Worm (Caenorhabditis elegans): ENCODE measurements around the gene F17E9.18.

Gene F17E9.18

DNA sequence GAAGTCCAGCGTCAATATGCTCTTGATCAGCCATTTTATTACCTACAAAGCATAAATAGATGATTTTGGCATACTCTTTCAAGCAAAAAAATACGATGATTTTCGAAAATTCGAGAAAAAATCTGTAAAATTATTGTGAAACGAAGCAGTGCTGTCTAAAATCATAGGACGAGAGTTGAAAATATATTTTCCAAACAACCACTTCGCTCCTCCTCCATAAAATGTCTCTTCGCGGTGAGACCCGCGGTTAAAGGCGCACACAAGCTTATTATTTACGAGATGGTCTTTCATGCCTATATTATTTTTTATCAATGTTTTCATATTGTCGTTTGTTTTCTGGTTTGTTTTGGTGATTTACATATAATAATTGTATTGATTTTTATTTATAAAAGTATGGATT lies 32.3 kb upstream of the F17E9.18 start, which contains the start of gene nap-1 (continued):
- TF ChIP-seq chd-7 (tag; optimal IDR thresholded peaks at IDR 0.05) (no peak), F57A8.1 (GFP tag; optimal IDR thresholded peaks at IDR 0.05) (no peak), ztf-26 (tag; optimal IDR thresholded peaks at IDR 0.05) (no peak), let-526 (GFP tag; IDR thresholded peaks at IDR 0.05) (no peak), ztf-25 (GFP tag; IDR thresholded peaks at IDR 0.05) (no peak), hmg-1.2 (GFP tag; IDR thresholded peaks at IDR 0.05) (peak; percentile 34; the same call in 1 of the 2 replicates), tlf-1 (GFP tag; optimal IDR thresholded peaks at IDR 0.05) (no peak), lin-26 (GFP tag; IDR thresholded peaks at IDR 0.05) (no peak), snpc-4 (GFP tag; optimal IDR thresholded peaks at IDR 0.05) (no peak), snpc-4 (tag; optimal IDR thresholded peaks at IDR 0.05) (peak in 2 of 4 experiments; percentile 53 to 80), ets-4 (GFP tag; optimal IDR thresholded peaks at IDR 0.05) (no peak), madf-10 (tag; optimal IDR thresholded peaks at IDR 0.05) (no peak), athp-1 (tag; optimal IDR thresholded peaks at IDR 0.05) (no peak), die-1 (tag; optimal IDR thresholded peaks at IDR 0.05) (no peak), B0019.2 (GFP tag; conservative IDR thresholded peaks at IDR 0.05) (no peak), mes-4 (tag; optimal IDR thresholded peaks at IDR 0.05) (no peak), B0261.1 (tag; optimal IDR thresholded peaks at IDR 0.05) (no peak), aptf-3 (GFP tag; IDR thresholded peaks at IDR 0.05) (no peak), zim-3 (tag; optimal IDR thresholded peaks at IDR 0.05) (no peak), ceh-58 (GFP tag; IDR thresholded peaks at IDR 0.05) (no peak), egl-44 (GFP tag; IDR thresholded peaks at IDR 0.05) (no peak), gei-17 (GFP tag; optimal IDR thresholded peaks at IDR 0.05) (no peak), K11D2.4 (GFP tag; IDR thresholded peaks at IDR 0.05) (no peak), F55B11.4 (tag; optimal IDR thresholded peaks at IDR 0.05; ENCODE audit: borderline replicate concordance, insufficient read depth) (no peak), Y53G8AR.9 (GFP tag; conservative IDR thresholded peaks at IDR 0.05) (no peak), bed-2 (GFP tag; IDR thresholded peaks at IDR 0.05) (no peak), F37B4.10 (GFP tag; IDR thresholded peaks at IDR 0.05) (no peak), lag-1 (GFP tag; IDR thresholded peaks at IDR 0.05) (no peak), T26A5.8 (tag; optimal IDR thresholded peaks at IDR 0.05) (no peak), mxl-1 (tag; optimal IDR thresholded peaks at IDR 0.05) (no peak), lin-40 (tag; optimal IDR thresholded peaks at IDR 0.05) (peak; percentile 37), madf-8 (GFP tag; conservative IDR thresholded peaks at IDR 0.05) (no peak), ceh-100 (GFP tag; IDR thresholded peaks at IDR 0.05) (no peak), K12H6.12 (tag; optimal IDR thresholded peaks at IDR 0.05) (no peak), nhr-80 (tag; optimal IDR thresholded peaks at IDR 0.05) (peak; percentile 58), sptf-2 (GFP tag; optimal IDR thresholded peaks at IDR 0.05) (no peak), unc-130 (GFP tag; optimal IDR thresholded peaks at IDR 0.05) (no peak), dpff-1 (tag; optimal IDR thresholded peaks at IDR 0.05) (no peak), ekl-4 (GFP tag; IDR thresholded peaks at IDR 0.05) (no peak), F57C9.4 (tag; optimal IDR thresholded peaks at IDR 0.05) (no peak), ceh-91 (GFP tag; IDR thresholded peaks at IDR 0.05) (no peak), ztf-28 (GFP tag; IDR thresholded peaks at IDR 0.05) (no peak), rpc-1 (optimal IDR thresholded peaks at IDR 0.05) (no peak), rpc-1 (tag; optimal IDR thresholded peaks at IDR 0.05) (no peak), C17E4.6 (GFP tag; IDR thresholded peaks at IDR 0.05) (no peak), Y67H2A.10 (GFP tag; conservative IDR thresholded peaks at IDR 0.05) (no peak), ccch-3 (GFP tag; optimal IDR thresholded peaks at IDR 0.05) (no peak), bed-1 (GFP tag; IDR thresholded peaks at IDR 0.05) (no peak), nfyb-1 (GFP tag; IDR thresholded peaks at IDR 0.05) (0 out of 2 replicates have a peak, but pooled peaks have one; percentile 49), let-607 (tag; optimal IDR thresholded peaks at IDR 0.05) (no peak), B0336.3 (GFP tag; IDR thresholded peaks at IDR 0.05) (no peak)

Measured in whole organism, young adult.